Worm (Caenorhabditis elegans): ENCODE measurements around the gene comt-2.

comt-2 gene

ce11 chrV:16471995-16472563 lies 22.2 kb downstream of the comt-2 start, which contains the start of gene srw-35:
Gene srw-35, plus strand, starts transcription at chrV:16472513.
- TF ChIP-seq ahr-1 (tag; optimal IDR thresholded peaks at IDR 0.05) (no peak), C38D4.7 (GFP tag; optimal IDR thresholded peaks at IDR 0.05) (no peak), pha-2 (tag; optimal IDR thresholded peaks at IDR 0.05) (no peak), pha-4 (tag; optimal IDR thresholded peaks at IDR 0.05) (no peak), ceh-34 (tag; optimal IDR thresholded peaks at IDR 0.05) (no peak), ztf-16 (tag; optimal IDR thresholded peaks at IDR 0.05) (no peak), F13H6.1 (tag; optimal IDR thresholded peaks at IDR 0.05) (no peak), nhr-11 (tag; optimal IDR thresholded peaks at IDR 0.05) (no peak)

ce11 chrV:16470916-16471315 lies 23.4 kb downstream of the comt-2 start, which contains the start of gene srh-138:
Gene srh-138, minus strand, starts transcription at chrV:16471016.
- no peak for TF ChIP-seq ama-1 (optimal IDR thresholded peaks at IDR 0.05)

DNA sequence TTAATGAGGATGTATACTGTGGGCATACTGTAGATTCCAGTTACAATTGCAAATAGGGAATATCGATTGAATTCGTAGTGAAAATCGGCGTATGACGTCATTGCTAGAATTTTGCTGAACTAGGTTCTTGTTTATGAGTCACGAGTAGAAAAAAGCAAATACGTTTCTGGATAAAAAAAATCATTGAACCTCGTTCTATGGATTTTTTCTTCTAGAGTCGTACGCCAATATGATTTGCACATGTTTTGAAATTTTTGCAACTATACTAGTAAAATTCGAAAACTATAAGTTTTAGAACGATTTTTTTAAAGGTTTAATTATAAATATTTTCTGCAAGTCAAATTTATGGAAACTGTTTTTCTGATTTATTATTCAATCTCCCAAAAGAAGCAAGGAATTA lies 26.4 kb downstream of the comt-2 start, which contains the start of gene sru-44:
TSS of gene sru-44 (minus strand) at position 101 of the 400 bp plus-strand sequence.
- TF ChIP-seq pat-9 (tag; optimal IDR thresholded peaks at IDR 0.05) (no peak), ztf-16 (tag; optimal IDR thresholded peaks at IDR 0.05) (no peak), pax-1 (tag; optimal IDR thresholded peaks at IDR 0.05) (no peak), hlh-15 (tag; optimal IDR thresholded peaks at IDR 0.05) (no peak), unc-86 (tag; optimal IDR thresholded peaks at IDR 0.05) (no peak)

DNA sequence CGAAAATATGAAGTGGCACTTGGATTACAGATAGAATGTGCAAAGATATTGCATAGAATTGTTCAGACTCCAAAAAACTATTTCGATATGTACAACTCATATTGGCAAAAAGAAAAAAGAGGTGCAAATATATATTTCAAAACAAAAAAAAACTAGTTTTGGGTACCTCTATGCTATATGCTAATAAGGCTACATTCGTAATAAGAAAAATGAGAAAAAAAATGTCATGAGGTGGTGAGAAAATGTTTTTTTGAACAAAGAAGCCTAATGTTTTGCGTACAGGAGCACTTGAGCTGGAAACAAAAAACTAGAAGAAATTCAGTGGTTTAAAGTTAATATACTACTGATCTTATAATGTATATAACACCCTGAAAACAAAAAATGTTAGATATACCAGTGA lies 33.4 kb downstream of the comt-2 start, which contains the start of gene srh-142:
TSS of gene srh-142 (minus strand) at position 101 of the 400 bp plus-strand sequence.
- TF ChIP-seq lin-11 (tag; optimal IDR thresholded peaks at IDR 0.05) (no peak), K09A11.1 (tag; optimal IDR thresholded peaks at IDR 0.05; ENCODE audit: insufficient read depth) (no peak), tbx-2 (tag; optimal IDR thresholded peaks at IDR 0.05) (no peak), elt-4 (tag; optimal IDR thresholded peaks at IDR 0.05) (no peak), ztf-16 (tag; optimal IDR thresholded peaks at IDR 0.05) (no peak), unc-55 (GFP tag; optimal IDR thresholded peaks at IDR 0.05) (no peak), rnt-1 (tag; optimal IDR thresholded peaks at IDR 0.05) (no peak), nhr-232 (tag; optimal IDR thresholded peaks at IDR 0.05) (no peak), ceh-34 (tag; optimal IDR thresholded peaks at IDR 0.05) (no peak), ceh-22 (tag; optimal IDR thresholded peaks at IDR 0.05) (no peak), T23F11.4 (GFP tag; optimal IDR thresholded peaks at IDR 0.05) (no peak)

ce11 chrV:16459377-16459776 lies 34.9 kb downstream of the comt-2 start:
- TF ChIP-seq che-1 (tag; optimal IDR thresholded peaks at IDR 0.05) (no peak), dve-1 (tag; optimal IDR thresholded peaks at IDR 0.05) (no peak), lin-11 (tag; optimal IDR thresholded peaks at IDR 0.05) (no peak), ceh-19 (GFP tag; optimal IDR thresholded peaks at IDR 0.05) (no peak), elt-2 (tag; optimal IDR thresholded peaks at IDR 0.05) (no peak), fkh-6 (tag; optimal IDR thresholded peaks at IDR 0.05) (no peak), ets-4 (tag; optimal IDR thresholded peaks at IDR 0.05) (no peak), hlh-6 (tag; optimal IDR thresholded peaks at IDR 0.05) (no peak), K09A11.1 (tag; optimal IDR thresholded peaks at IDR 0.05; ENCODE audit: insufficient read depth) (no peak), ztf-16 (tag; optimal IDR thresholded peaks at IDR 0.05) (no peak), hlh-13 (GFP tag; optimal IDR thresholded peaks at IDR 0.05) (no peak), ceh-45 (GFP tag; IDR thresholded peaks at IDR 0.05) (no peak), sox-4 (tag; optimal IDR thresholded peaks at IDR 0.05) (no peak), ceh-31 (tag; optimal IDR thresholded peaks at IDR 0.05) (no peak)

- no peak for TF ChIP-seq elt-2 (tag; optimal IDR thresholded peaks at IDR 0.05)
- TF ChIP-seq C38D4.7 (GFP tag; optimal IDR thresholded peaks at IDR 0.05): no peak
- no peak for TF ChIP-seq ceh-48 (tag; optimal IDR thresholded peaks at IDR 0.05)
- no peak for TF ChIP-seq ceh-14 (tag; optimal IDR thresholded peaks at IDR 0.05)
- TF ChIP-seq fax-1 (tag; optimal IDR thresholded peaks at IDR 0.05): no peak
- no peak for TF ChIP-seq dmd-4 (tag; optimal IDR thresholded peaks at IDR 0.05; ENCODE audit: borderline replicate concordance)
- no peak for TF ChIP-seq unc-3 (GFP tag; conservative IDR thresholded peaks at IDR 0.05)
- no peak for TF ChIP-seq unc-3 (tag; optimal IDR thresholded peaks at IDR 0.05)
Measured at ce11 chrV:16458714-16459113, 35.6 kb downstream of the comt-2 start, which contains the start of gene str-15. Gene str-15, minus strand, starts transcription at chrV:16458814.
